Fruit fly (Drosophila melanogaster) whole organism, wandering third instar larva: Measurements from ENCODE around the gene csw.

ENCODE experiments used
- Dfd ChIP-seq: fragments of >200 bp; optimal IDR thresholded peaks from 2 replicates; lab custom pipeline; 2017; ENCODE audit warnings: missing biosample characterization, missing genetic modification characterization
- GATAd ChIP-seq: sonication (Bioruptor generic); optimal IDR thresholded peaks from 2 replicates; lab custom pipeline; 2016; ENCODE audit warnings: missing biosample characterization, missing genetic modification characterization
- h ChIP-seq: fragments of 200-800 bp; sonication (Bioruptor generic); optimal IDR thresholded peaks from 3 replicates; lab custom pipeline; 2016; ENCODE audit warnings: missing biosample characterization, mild to moderate bottlenecking, missing genetic modification characterization
- rgr ChIP-seq: fragments of 200-800 bp; sonication (Bioruptor generic); optimal IDR thresholded peaks from 3 replicates; lab custom pipeline; 2016; ENCODE audit warnings: missing biosample characterization, mild to moderate bottlenecking, missing genetic modification characterization
- usp ChIP-seq: fragments of >200 bp; optimal IDR thresholded peaks from 2 replicates; lab custom pipeline; 2017; ENCODE audit warnings: missing biosample characterization, missing genetic modification characterization

- TF ChIP-seq rgr (no peak), h (GFP tag; lab: Kevin White, UChicago) (no peak), usp (no peak), GATAd (no peak), Dfd (GFP tag; lab: Kevin White, UChicago) (no peak)
Measured at dm6 chrX:2147475-2147874, 53.4 kb downstream of the csw start.
